Fruit fly (Drosophila melanogaster) whole organism, embryonic: ENCODE results near the gene CG5521.

Source experiments
- Aef1 ChIP-seq: fragments of 200-800 bp; sonication (Bioruptor generic); IDR thresholded peaks from 3 replicates; pipeline ENCODE4 v1.3.6; 2022; ENCODE audit warnings: missing biosample characterization, missing genetic modification characterization
- Atf3 ChIP-seq: fragments of 200-800 bp; sonication (Bioruptor generic); optimal IDR thresholded peaks from 3 replicates; lab custom pipeline; 2016; ENCODE audit warnings: missing biosample characterization, missing genetic modification characterization
- B-H1 ChIP-seq: fragments of 200-800 bp; sonication (Bioruptor generic); IDR thresholded peaks from 3 replicates; pipeline ENCODE4 v1.3.6; 2022; ENCODE audit warnings: missing biosample characterization, missing genetic modification characterization
- Bteb2 ChIP-seq: fragments of 200-800 bp; sonication (Bioruptor generic); optimal IDR thresholded peaks from 2 replicates; lab custom pipeline; 2016; ENCODE audit warnings: missing biosample characterization, missing genetic modification characterization
- C15 ChIP-seq: fragments of 200-800 bp; sonication (Bioruptor generic); IDR thresholded peaks from 3 replicates; pipeline ENCODE4 v1.3.6; 2022; ENCODE audit warnings: missing biosample characterization, missing genetic modification characterization
- CG10274 ChIP-seq: fragments of 200-800 bp; sonication (Bioruptor generic); optimal IDR thresholded peaks from 3 replicates; lab custom pipeline; 2017; ENCODE audit warnings: missing biosample characterization, mild to moderate bottlenecking, missing genetic modification characterization
- CG10366 ChIP-seq: fragments of 200-800 bp; sonication (Bioruptor generic); IDR thresholded peaks from 2 replicates; pipeline ENCODE4 v1.3.6; 2022; ENCODE audit warnings: missing biosample characterization, missing genetic modification characterization
- CG10543 ChIP-seq: fragments of 200-800 bp; sonication (Bioruptor generic); optimal IDR thresholded peaks from 3 replicates; lab custom pipeline; 2017; ENCODE audit warnings: missing biosample characterization, mild to moderate bottlenecking, missing genetic modification characterization, moderate library complexity
- CG12236 ChIP-seq: fragments of 200-800 bp; sonication (Bioruptor generic); optimal IDR thresholded peaks from 2 replicates; lab custom pipeline; 2016; ENCODE audit warnings: missing biosample characterization, missing genetic modification characterization
- CG12744 ChIP-seq: fragments of 200-800 bp; sonication (Bioruptor generic); optimal IDR thresholded peaks from 2 replicates; lab custom pipeline; 2016; ENCODE audit warnings: missing biosample characterization, missing genetic modification characterization
- CG15269 ChIP-seq: fragments of 200-800 bp; sonication (Bioruptor generic); optimal IDR thresholded peaks from 2 replicates; lab custom pipeline; 2018; ENCODE audit warnings: missing biosample characterization, mild to moderate bottlenecking, missing genetic modification characterization, moderate library complexity
- CG15696 ChIP-seq: fragments of 200-800 bp; sonication (Bioruptor generic); optimal IDR thresholded peaks from 2 replicates; lab custom pipeline; 2019; ENCODE audit warnings: missing biosample characterization, mild to moderate bottlenecking, missing genetic modification characterization, moderate library complexity
- CG16779 ChIP-seq: fragments of 200-800 bp; sonication (Bioruptor generic); IDR thresholded peaks from 2 replicates; pipeline ENCODE4 v1.3.6; 2022; ENCODE audit warnings: missing biosample characterization, missing genetic modification characterization
- CG17186 ChIP-seq: fragments of 200-800 bp; sonication (Bioruptor generic); optimal IDR thresholded peaks from 3 replicates; lab custom pipeline; 2017; ENCODE audit warnings: missing biosample characterization, missing genetic modification reagents, missing genetic modification characterization
- CG18262 ChIP-seq: fragments of 200-800 bp; optimal IDR thresholded peaks from 3 replicates; lab custom pipeline; 2019; ENCODE audit warnings: missing biosample characterization, mild to moderate bottlenecking, missing genetic modification characterization, moderate library complexity
- CG1832 ChIP-seq: fragments of 200-800 bp; sonication (Bioruptor generic); optimal IDR thresholded peaks from 2 replicates; lab custom pipeline; 2017; ENCODE audit warnings: missing biosample characterization, mild to moderate bottlenecking, missing genetic modification characterization, inconsistent platforms
- CG32767 ChIP-seq: fragments of 200-800 bp; sonication (Bioruptor generic); IDR thresholded peaks from 2 replicates; pipeline ENCODE4 v1.3.6; 2022; ENCODE audit warnings: missing biosample characterization, missing genetic modification characterization
- CG33557 ChIP-seq: fragments of 200-800 bp; sonication (Bioruptor generic); optimal IDR thresholded peaks from 2 replicates; lab custom pipeline; 2019; ENCODE audit warnings: missing biosample characterization, mild to moderate bottlenecking, missing genetic modification characterization, moderate library complexity
- CG6272 ChIP-seq: fragments of 200-800 bp; sonication (Bioruptor generic); IDR thresholded peaks from 2 replicates; pipeline ENCODE4 v1.3.6; 2022; ENCODE audit warnings: missing biosample characterization, missing genetic modification characterization
- CG6791 ChIP-seq: fragments of 200-800 bp; sonication (Bioruptor generic); IDR thresholded peaks from 3 replicates; pipeline ENCODE4 v1.3.6; 2022; ENCODE audit warnings: missing biosample characterization, missing genetic modification characterization; ENCODE audit not compliant: partially characterized antibody
- CG7357 ChIP-seq: fragments of 200-800 bp; sonication (Bioruptor generic); IDR thresholded peaks from 3 replicates; pipeline ENCODE4 v1.3.6; 2022; ENCODE audit warnings: missing biosample characterization, missing genetic modification characterization
- CG7556 ChIP-seq: fragments of 200-800 bp; sonication (Bioruptor generic); optimal IDR thresholded peaks from 2 replicates; lab custom pipeline; 2017; ENCODE audit warnings: missing biosample characterization, mild to moderate bottlenecking, missing genetic modification characterization
- CG7839 ChIP-seq: fragments of 200-800 bp; sonication (Bioruptor generic); optimal IDR thresholded peaks from 3 replicates; lab custom pipeline; 2018; ENCODE audit warnings: missing biosample characterization, mild to moderate bottlenecking, missing genetic modification characterization, moderate library complexity
- D ChIP-seq, 2 experiments: fragments of 200-800 bp in 1 of 2; fragments of >200 bp in 1 of 2; sonication (Bioruptor generic) in 1 of 2; optimal IDR thresholded peaks; 2 replicates in 1 of 2; 3 replicates in 1 of 2; lab custom pipeline; 2017; ENCODE audit warnings: mild to moderate bottlenecking in 1 of 2, missing biosample characterization in 1 of 2, missing genetic modification characterization in 1 of 2, missing genetic modification reagents in 1 of 2
- Dip2 ChIP-seq: fragments of 200-800 bp; sonication (Bioruptor generic); IDR thresholded peaks from 2 replicates; pipeline ENCODE4 v1.3.6; 2022; ENCODE audit warnings: missing biosample characterization, missing genetic modification characterization
- ERR ChIP-seq: fragments of 200-800 bp; sonication (Bioruptor generic); optimal IDR thresholded peaks from 2 replicates; lab custom pipeline; 2016; ENCODE audit warnings: missing biosample characterization, missing genetic modification characterization
- HLHmδ ChIP-seq: fragments of 200-800 bp; sonication (Bioruptor generic); optimal IDR thresholded peaks from 2 replicates; lab custom pipeline; 2018; ENCODE audit warnings: missing biosample characterization, mild to moderate bottlenecking, missing genetic modification characterization, moderate library complexity
- Oaz ChIP-seq: fragments of 200-800 bp; sonication (Bioruptor generic); IDR thresholded peaks from 2 replicates; pipeline ENCODE4 v1.3.6; 2022; ENCODE audit warnings: missing biosample characterization, missing genetic modification characterization
- Sox102F ChIP-seq: fragments of 200-800 bp; sonication (Bioruptor generic); optimal IDR thresholded peaks from 2 replicates; lab custom pipeline; 2018; ENCODE audit warnings: missing biosample characterization, mild to moderate bottlenecking, missing genetic modification characterization, moderate library complexity
- Ssrp ChIP-seq: fragments of 200-800 bp; sonication (Bioruptor generic); optimal IDR thresholded peaks from 2 replicates; lab custom pipeline; 2018; ENCODE audit warnings: missing biosample characterization, mild to moderate bottlenecking, missing genetic modification characterization, moderate library complexity
- Stat92E ChIP-seq, 3 experiments: fragments of >200 bp in 2 of 3; fragments of 200-800 bp in 1 of 3; sonication (Bioruptor generic) in 1 of 3; optimal IDR thresholded peaks; 2 replicates each; lab custom pipeline; 2017 to 2019; ENCODE audit warnings: missing biosample characterization in 3 of 3, missing genetic modification characterization in 3 of 3, mild to moderate bottlenecking in 1 of 3, moderate library complexity in 1 of 3
- Taf1 ChIP-seq: fragments of 200-800 bp; sonication (Bioruptor generic); IDR thresholded peaks from 2 replicates; pipeline ENCODE4 v1.3.6; 2022; ENCODE audit warnings: missing biosample characterization, missing genetic modification characterization
- btn ChIP-seq: fragments of 200-800 bp; sonication (Bioruptor generic); optimal IDR thresholded peaks from 2 replicates; lab custom pipeline; 2016; ENCODE audit warnings: missing biosample characterization, missing genetic modification characterization
- cato ChIP-seq: fragments of 200-800 bp; sonication (Bioruptor generic); optimal IDR thresholded peaks from 2 replicates; lab custom pipeline; 2016; ENCODE audit warnings: missing biosample characterization, missing genetic modification characterization, borderline replicate concordance
- dati ChIP-seq: fragments of 200-800 bp; sonication (Bioruptor generic); IDR thresholded peaks from 2 replicates; pipeline ENCODE4 v1.3.6; 2022; ENCODE audit warnings: missing biosample characterization, missing genetic modification characterization
- disco-r ChIP-seq: fragments of 200-800 bp; sonication (Bioruptor generic); optimal IDR thresholded peaks from 2 replicates; lab custom pipeline; 2016; ENCODE audit warnings: missing biosample characterization, missing genetic modification characterization
- dm ChIP-seq: fragments of 200-800 bp; sonication (Bioruptor generic); optimal IDR thresholded peaks from 3 replicates; lab custom pipeline; 2016; ENCODE audit warnings: missing biosample characterization, missing genetic modification characterization
- ewg ChIP-seq: fragments of 200-800 bp; sonication (Bioruptor generic); optimal IDR thresholded peaks from 3 replicates; lab custom pipeline; 2017; ENCODE audit warnings: mild to moderate bottlenecking, missing biosample characterization, missing genetic modification reagents, missing genetic modification characterization
- hkb ChIP-seq, 2 experiments: fragments of 200-800 bp in 1 of 2; fragments of >200 bp in 1 of 2; sonication (Bioruptor generic) in 1 of 2; IDR thresholded peaks in 1 of 2; optimal IDR thresholded peaks in 1 of 2; 2 replicates each; pipeline versions ENCODE4 v1.3.6 to Lab custom; 2017 to 2022; ENCODE audit warnings: missing biosample characterization in 1 of 2, missing genetic modification characterization in 1 of 2
- kni ChIP-seq: fragments of 200-800 bp; sonication (Bioruptor generic); optimal IDR thresholded peaks from 3 replicates; lab custom pipeline; 2017; ENCODE audit warnings: mild to moderate bottlenecking, missing biosample characterization, missing genetic modification reagents, missing genetic modification characterization
- pnt ChIP-seq: fragments of 200-800 bp; sonication (Bioruptor generic); optimal IDR thresholded peaks from 3 replicates; lab custom pipeline; 2016; ENCODE audit warnings: missing biosample characterization, missing genetic modification characterization
- ro ChIP-seq: fragments of 200-800 bp; sonication (Bioruptor generic); IDR thresholded peaks from 2 replicates; pipeline ENCODE4 v1.3.6; 2022; ENCODE audit warnings: missing biosample characterization, missing genetic modification characterization
- sc ChIP-seq, 3 experiments: fragments of >200 bp in 2 of 3; fragments of 200-800 bp in 1 of 3; sonication (Bioruptor generic) in 1 of 3; optimal IDR thresholded peaks; 2 replicates in 2 of 3; 3 replicates in 1 of 3; lab custom pipeline; 2017; ENCODE audit warnings: mild to moderate bottlenecking in 1 of 3, missing biosample characterization in 1 of 3, missing genetic modification characterization in 1 of 3, missing genetic modification reagents in 1 of 3
- sens ChIP-seq: fragments of 200-800 bp; sonication (Bioruptor generic); peaks from one replicate; lab custom pipeline; 2016; ENCODE audit warnings: missing biosample characterization, missing genetic modification characterization
- seq ChIP-seq: fragments of 200-800 bp; sonication (Bioruptor generic); IDR thresholded peaks from 2 replicates; pipeline ENCODE4 v1.3.6; 2022; ENCODE audit warnings: missing biosample characterization, missing genetic modification characterization
- shn ChIP-seq: fragments of 200-800 bp; sonication (Bioruptor generic); optimal IDR thresholded peaks from 3 replicates; lab custom pipeline; 2016; ENCODE audit warnings: missing biosample characterization, missing genetic modification characterization
- so ChIP-seq: fragments of 200-800 bp; sonication (Bioruptor generic); IDR thresholded peaks from 3 replicates; pipeline ENCODE4 v1.3.6; 2022; ENCODE audit warnings: missing biosample characterization, missing genetic modification characterization
- tap ChIP-seq: fragments of 200-800 bp; optimal IDR thresholded peaks from 3 replicates; lab custom pipeline; 2019; ENCODE audit warnings: missing biosample characterization, mild to moderate bottlenecking, missing genetic modification characterization, moderate library complexity
- tx ChIP-seq: fragments of 200-800 bp; sonication (Bioruptor generic); optimal IDR thresholded peaks from 2 replicates; lab custom pipeline; 2016; ENCODE audit warnings: missing biosample characterization, missing genetic modification characterization

Gene CG5521

dm6 chr3R:26963747-26964174, 3.0 kb upstream of the CG5521 start (continued):
- TF ChIP-seq pnt, result peak; percentile 46
- peak; percentile 78 for TF ChIP-seq CG18262 (tag; lab: Kevin White, UChicago)
- TF ChIP-seq CG32767 (GFP tag; lab: Robert Waterston, UW), result no peak
- TF ChIP-seq CG15696 (tag; lab: Kevin White, UChicago), result peak; percentile 86
- no peak for TF ChIP-seq HLHmδ (GFP tag; lab: Kevin White, UChicago)
- no peak for TF ChIP-seq Bteb2 (GFP tag; lab: Kevin White, UChicago)
- peak; percentile 51 for TF ChIP-seq Sox102F (GFP tag; lab: Kevin White, UChicago)
- TF ChIP-seq so (GFP tag; lab: Robert Waterston, UW), result peak; percentile 40; the same call in 1 of the 3 replicates
- TF ChIP-seq CG10274 (GFP tag; lab: Kevin White, UChicago), result peak; percentile 5
- no peak for TF ChIP-seq cato
- TF ChIP-seq Oaz (GFP tag; lab: Robert Waterston, UW), result no peak
- no peak for TF ChIP-seq sc (optimal IDR thresholded peaks at IDR 0.05; lab: Kevin White, UChicago)
- TF ChIP-seq sc (GFP tag; optimal IDR thresholded peaks at IDR 0.05; lab: Kevin White, UChicago), result no peak
- TF ChIP-seq CG7357 (GFP tag; lab: Robert Waterston, UW), result peak; percentile 58; the same call in 1 of the 3 replicates
- no peak for TF ChIP-seq CG12744
- TF ChIP-seq CG12236 (GFP tag; lab: Kevin White, UChicago), result no peak
- TF ChIP-seq CG6272, result no peak
- peak; percentile 78 for TF ChIP-seq sens (GFP tag; lab: Kevin White, UChicago)
- TF ChIP-seq CG6791 (GFP tag; lab: Robert Waterston, UW), result no peak
- TF ChIP-seq D (optimal IDR thresholded peaks at IDR 0.05; lab: Kevin White, UChicago), result no peak
- TF ChIP-seq D (GFP tag; optimal IDR thresholded peaks at IDR 0.05; lab: Kevin White, UChicago), result peak; percentile 82
- no peak for TF ChIP-seq hkb (optimal IDR thresholded peaks at IDR 0.05; lab: Kevin White, UChicago)
- TF ChIP-seq hkb (GFP tag; IDR thresholded peaks at IDR 0.05; lab: Robert Waterston, UW), result peak; percentile 56; the same call in 1 of the 2 replicates
- TF ChIP-seq CG10543 (GFP tag; lab: Kevin White, UChicago), result peak; percentile 48
- TF ChIP-seq CG33557 (GFP tag; lab: Kevin White, UChicago), result no peak
- TF ChIP-seq Dip2, result no peak
- TF ChIP-seq Aef1 (GFP tag; lab: Robert Waterston, UW), result peak; percentile 59; the same call in 2 of the 3 replicates
- TF ChIP-seq ewg, result peak; percentile 10
- TF ChIP-seq Stat92E (GFP tag; optimal IDR thresholded peaks at IDR 0.05; lab: Kevin White, UChicago), result no peak
- peak; percentile 48; the same call in 1 of the 2 replicates for TF ChIP-seq Taf1 (GFP tag; lab: Robert Waterston, UW)
- TF ChIP-seq CG17186, result no peak
- TF ChIP-seq CG7839 (tag; lab: Kevin White, UChicago), result peak; percentile 81
- no peak for TF ChIP-seq B-H1
- TF ChIP-seq shn (GFP tag; lab: Kevin White, UChicago), result no peak
- TF ChIP-seq ERR, result peak; percentile 60
- peak; percentile 78 for TF ChIP-seq tap (tag; lab: Kevin White, UChicago)
- peak; percentile 3 for TF ChIP-seq tx
- peak; percentile 29; the same call in 1 of the 2 replicates for TF ChIP-seq seq (GFP tag; lab: Robert Waterston, UW)
- TF ChIP-seq CG7556 (GFP tag; lab: Kevin White, UChicago), result peak; percentile 52
- TF ChIP-seq dm, result no peak
- no peak for TF ChIP-seq CG1832 (GFP tag; lab: Kevin White, UChicago)
- TF ChIP-seq dati (GFP tag; lab: Robert Waterston, UW), result no peak; the same call in 1 of the 2 replicates
- 0 out of 2 replicates have a peak, but pooled peaks have one; percentile 19 for TF ChIP-seq CG16779 (GFP tag; lab: Robert Waterston, UW)
- no peak for TF ChIP-seq Atf3 (GFP tag; lab: Kevin White, UChicago)
- peak; percentile 33; the same call in 1 of the 2 replicates for TF ChIP-seq CG10366 (GFP tag; lab: Robert Waterston, UW)
- TF ChIP-seq kni, result no peak
- TF ChIP-seq btn (GFP tag; lab: Kevin White, UChicago), result peak; percentile 56
- peak; percentile 34 for TF ChIP-seq CG15269
- no peak for TF ChIP-seq ro
- TF ChIP-seq Ssrp (tag; lab: Kevin White, UChicago), result no peak
- TF ChIP-seq C15 (GFP tag; lab: Robert Waterston, UW), result peak; percentile 6; the same call in 1 of the 3 replicates
- TF ChIP-seq disco-r (GFP tag; lab: Kevin White, UChicago), result no peak
